Fruit fly (Drosophila melanogaster) whole organism, adult: ENCODE measurements around the gene CG34296.

Experiments
- CG12768 ChIP-seq: fragments of 200-800 bp; sonication (Bioruptor generic); optimal IDR thresholded peaks from 2 replicates; lab custom pipeline; 2017; ENCODE audit warnings: missing biosample characterization, missing genetic modification characterization, mild to moderate bottlenecking, moderate library complexity, missing genetic modification reagents
- CG1620 ChIP-seq: fragments of 200-800 bp; sonication (Bioruptor generic); optimal IDR thresholded peaks from 2 replicates; lab custom pipeline; 2016; ENCODE audit warnings: missing biosample characterization, missing genetic modification characterization
- CG33017 ChIP-seq: fragments of 200-800 bp; sonication (Bioruptor generic); optimal IDR thresholded peaks from 2 replicates; lab custom pipeline; 2018; ENCODE audit warnings: missing biosample characterization, mild to moderate bottlenecking, missing genetic modification characterization, moderate library complexity
- CG7045 ChIP-seq: fragments of 200-800 bp; sonication (Bioruptor generic); optimal IDR thresholded peaks from 2 replicates; lab custom pipeline; 2017; ENCODE audit warnings: missing biosample characterization, mild to moderate bottlenecking, missing genetic modification characterization
- CG7101 ChIP-seq: fragments of 200-800 bp; sonication (Bioruptor generic); optimal IDR thresholded peaks from 2 replicates; lab custom pipeline; 2018; ENCODE audit warnings: missing biosample characterization, mild to moderate bottlenecking, missing genetic modification characterization, moderate library complexity
- Clk ChIP-seq: fragments of 200-800 bp; sonication (Bioruptor generic); optimal IDR thresholded peaks from 2 replicates; lab custom pipeline; 2017; ENCODE audit warnings: missing biosample characterization, missing genetic modification characterization
- Hr96 ChIP-seq: fragments of 200-800 bp; sonication (Bioruptor generic); optimal IDR thresholded peaks from 2 replicates; lab custom pipeline; 2016; ENCODE audit warnings: missing biosample characterization, missing genetic modification characterization
- cic ChIP-seq: fragments of 200-800 bp; sonication (Bioruptor generic); optimal IDR thresholded peaks from 2 replicates; lab custom pipeline; 2017; ENCODE audit warnings: missing biosample characterization, mild to moderate bottlenecking, missing genetic modification characterization, moderate library complexity
- cnc ChIP-seq, 2 experiments: fragments of >200 bp; optimal IDR thresholded peaks; 2 replicates each; lab custom pipeline; 2017
- kay ChIP-seq: fragments of 200-800 bp; sonication (Bioruptor generic); peaks from one replicate; lab custom pipeline; 2016; ENCODE audit warnings: missing biosample characterization, missing genetic modification characterization, borderline replicate concordance
- tj ChIP-seq: fragments of 200-800 bp; sonication (Bioruptor generic); optimal IDR thresholded peaks from 3 replicates; lab custom pipeline; 2017; ENCODE audit warnings: missing biosample characterization, mild to moderate bottlenecking, missing genetic modification characterization, moderate library complexity
- toe ChIP-seq: fragments of 200-800 bp; sonication (Bioruptor generic); optimal IDR thresholded peaks from 2 replicates; lab custom pipeline; 2016; ENCODE audit warnings: missing biosample characterization, missing genetic modification characterization

dm6 chr3R:29764249-29765042 lies 42.1 kb downstream of the CG34296 start:
- TF ChIP-seq CG7045 (GFP tag; lab: Kevin White, UChicago) (no peak), cnc (optimal IDR thresholded peaks at IDR 0.05; lab: Kevin White, UChicago) (no peak), CG33017 (tag; lab: Kevin White, UChicago) (no peak), kay (GFP tag; lab: Kevin White, UChicago) (peak; percentile 59), cic (GFP tag; lab: Kevin White, UChicago) (no peak), tj (peak; percentile 76), Clk (no peak), CG7101 (no peak), CG12768 (peak; percentile 31), Hr96 (GFP tag; lab: Kevin White, UChicago) (no peak), toe (no peak), CG1620 (GFP tag; lab: Kevin White, UChicago) (no peak)
